Worm (Caenorhabditis elegans) whole organism, L4 larva: ENCODE data around the gene C39B10.1.
A peak's percentile ranks its signal among the peaks of the same experiment; 100 is the strongest.

Experiments used
- ZK546.5 ChIP-seq, 2 experiments: sonication (generic microtip); optimal IDR thresholded peaks; 2 replicates each; lab custom pipeline; 2017; ENCODE audit warnings: missing biosample characterization in 2 of 2, missing genetic modification characterization in 2 of 2
- dmd-9 ChIP-seq: fragments of 200-800 bp; sonication (Bioruptor generic); IDR thresholded peaks from 2 replicates; pipeline ENCODE4 v1.3.6; 2022; ENCODE audit warnings: missing genetic modification reagents, missing genetic modification characterization, missing compliant biosample characterization
- fkh-10 ChIP-seq: fragments of 150-350 bp; optimal IDR thresholded peaks from 2 replicates; lab custom pipeline; 2014; ENCODE audit warnings: missing biosample characterization, missing genetic modification reagents, missing genetic modification characterization
- nhr-28 ChIP-seq: fragments of 150-350 bp; optimal IDR thresholded peaks from 2 replicates; lab custom pipeline; 2014; ENCODE audit warnings: missing biosample characterization, missing genetic modification characterization
- php-3 ChIP-seq: fragments of 200-800 bp; sonication (Bioruptor generic); IDR thresholded peaks from 2 replicates; pipeline ENCODE4 v1.3.6; 2022; ENCODE audit warnings: missing genetic modification reagents, missing genetic modification characterization, missing compliant biosample characterization
- unc-62 ChIP-seq, 3 experiments: fragments of 150-350 bp in 1 of 3; sonication (generic microtip); optimal IDR thresholded peaks in 2 of 3; peaks in 1 of 3; 1 replicate in 1 of 3; 2 replicates in 2 of 3; lab custom pipeline; 2014 to 2017; ENCODE audit warnings: missing biosample characterization in 3 of 3, missing genetic modification characterization in 3 of 3, missing genetic modification reagents in 3 of 3, missing genotype in 1 of 3

- peak; percentile 66 for TF ChIP-seq nhr-28 (tag; lab: Kevin White, UChicago)
- no peak for TF ChIP-seq ZK546.5 (tag; optimal IDR thresholded peaks at IDR 0.05; lab: Kevin White, UChicago)
- TF ChIP-seq php-3, result peak; percentile 55
- TF ChIP-seq fkh-10 (GFP tag; lab: Kevin White, UChicago), result no peak
- TF ChIP-seq dmd-9 (GFP tag; lab: Robert Waterston, UW), result no peak
- TF ChIP-seq unc-62 (GFP tag; optimal IDR thresholded peaks at IDR 0.05 in 1 of 2; lab: Kevin White, UChicago), result no peak
- TF ChIP-seq unc-62 (tag; optimal IDR thresholded peaks at IDR 0.05; lab: Kevin White, UChicago), result no peak
These were observed 15.8 kb upstream of the C39B10.1 start for ce11 chrX:10479108-10479738.
